Worm (Caenorhabditis elegans): ENCODE results near the gene bus-12.

ce11 chrIV:13289321-13289720 lies 33.3 kb downstream of the bus-12 start, which contains the start of gene Y67H2A.10:
- TF ChIP-seq unc-62 (GFP tag; optimal IDR thresholded peaks at IDR 0.05) (no peak), snpc-4 (GFP tag; optimal IDR thresholded peaks at IDR 0.05) (no peak), snpc-4 (tag; optimal IDR thresholded peaks at IDR 0.05) (no peak), attf-3 (GFP tag; conservative IDR thresholded peaks at IDR 0.05) (no peak), pha-4 (tag; optimal IDR thresholded peaks at IDR 0.05) (no peak), lin-35 (GFP tag; optimal IDR thresholded peaks at IDR 0.05) (no peak), T26A5.8 (tag; optimal IDR thresholded peaks at IDR 0.05) (no peak), ztf-18 (tag; optimal IDR thresholded peaks at IDR 0.05) (no peak)

Data from whole organism, young adult.